Worm (Caenorhabditis elegans) whole organism, late embryonic: ENCODE data around the gene npr-15.

ENCODE experiments used
- ceh-18 ChIP-seq: sonication (generic microtip); optimal IDR thresholded peaks from 2 replicates; lab custom pipeline; 2016; ENCODE audit warnings: missing genetic modification characterization, missing compliant biosample characterization
- ets-4 ChIP-seq: sonication (generic microtip); optimal IDR thresholded peaks from 2 replicates; lab custom pipeline; 2016; ENCODE audit warnings: missing genetic modification characterization, missing compliant biosample characterization
- gmeb-2 ChIP-seq: sonication (generic microtip); optimal IDR thresholded peaks from 2 replicates; lab custom pipeline; 2016; ENCODE audit warnings: missing genetic modification characterization, inconsistent platforms, missing compliant biosample characterization
- pag-3 ChIP-seq: sonication (generic microtip); optimal IDR thresholded peaks from 2 replicates; lab custom pipeline; 2016; ENCODE audit warnings: missing compliant biosample characterization, missing genetic modification characterization, borderline replicate concordance
- zip-5 ChIP-seq: sonication (generic microtip); optimal IDR thresholded peaks from 2 replicates; lab custom pipeline; 2016; ENCODE audit warnings: missing genetic modification characterization, missing compliant biosample characterization

DNA sequence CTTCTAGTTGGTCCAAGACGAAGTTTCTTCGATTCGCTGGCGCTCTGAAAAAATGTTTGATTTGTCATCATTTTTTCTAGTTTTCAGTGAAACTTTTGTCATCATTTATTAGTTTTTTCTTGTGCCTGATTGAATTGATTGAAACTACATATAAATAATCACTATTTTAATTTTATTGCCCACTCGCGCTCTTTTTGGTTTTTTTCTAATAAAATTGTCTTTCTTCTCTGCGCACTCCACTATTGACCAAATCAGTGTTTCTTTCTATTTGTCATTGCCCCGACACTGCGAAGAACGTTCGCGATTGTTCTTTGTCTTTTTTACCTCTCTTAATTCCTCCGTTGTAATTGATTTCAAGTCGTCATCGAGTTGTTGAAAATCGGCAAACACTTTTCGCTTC lies 44.2 kb downstream of the npr-15 start:
- TF ChIP-seq ets-4 (tag; lab: Kevin White, UChicago): no peak
- TF ChIP-seq pag-3 (tag; lab: Kevin White, UChicago): no peak
- TF ChIP-seq ceh-18 (tag; lab: Kevin White, UChicago): no peak
- TF ChIP-seq zip-5: no peak
- TF ChIP-seq gmeb-2 (tag; lab: Kevin White, UChicago): no peak
